Worm (Caenorhabditis elegans) whole organism, L1 larva: ENCODE measurements around the gene fbxb-55.

Experiments used
- hlh-17 ChIP-seq: fragments of 200-800 bp; sonication (Bioruptor generic); optimal IDR thresholded peaks from 2 replicates; lab custom pipeline; 2018; ENCODE audit warnings: missing genetic modification characterization, mild to moderate bottlenecking, missing compliant biosample characterization, moderate library complexity, borderline replicate concordance
- nhr-28 ChIP-seq: fragments of 150-350 bp; optimal IDR thresholded peaks from 2 replicates; lab custom pipeline; 2014; ENCODE audit warnings: missing biosample characterization, missing genetic modification characterization
- unc-62 ChIP-seq: fragments of 150-350 bp; optimal IDR thresholded peaks from 2 replicates; lab custom pipeline; 2014; ENCODE audit warnings: missing biosample characterization, missing genetic modification reagents, missing genetic modification characterization

DNA sequence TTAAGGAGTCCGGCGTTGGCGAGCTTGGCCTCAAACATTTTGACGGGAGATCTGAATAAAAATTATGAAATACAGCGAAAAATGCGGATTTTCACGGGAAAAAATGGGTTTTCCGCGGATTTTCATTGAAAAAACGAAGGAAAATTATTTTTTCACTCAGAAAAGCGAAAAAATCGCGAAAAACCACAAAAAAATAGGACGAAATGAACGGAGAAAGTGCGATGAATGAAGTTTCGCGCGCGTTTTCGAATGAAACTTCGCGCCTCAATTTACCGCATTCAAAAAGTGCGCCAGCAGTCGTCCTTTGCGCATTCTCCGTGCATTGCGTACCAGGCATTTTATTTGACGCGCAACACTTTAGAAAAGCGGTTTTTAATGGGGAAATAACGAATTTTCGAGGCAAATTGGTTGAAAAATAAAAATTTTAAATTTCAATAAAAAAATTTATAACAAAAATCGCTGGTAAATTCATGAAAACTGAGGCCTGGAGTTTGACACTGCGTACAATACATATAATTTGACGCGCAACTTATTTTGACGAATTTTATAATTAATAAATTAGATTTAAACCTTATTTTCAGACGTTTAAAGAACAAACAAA, 19.1 kb upstream of the fbxb-55 start, which contains the start of gene pcn-1:
- TF ChIP-seq hlh-17 (GFP tag; lab: Kevin White, UChicago) (no peak), nhr-28 (no peak), unc-62 (peak; percentile 38)
